Worm (Caenorhabditis elegans): ENCODE measurements around the gene skr-3.

ce11 chrV:16143066-16143581, 22.2 kb downstream of the skr-3 start, which contains the start of gene fbxa-88:
- TF ChIP-seq dmd-4 (tag; optimal IDR thresholded peaks at IDR 0.05) (no peak), nhr-12 (tag; optimal IDR thresholded peaks at IDR 0.05) (no peak), nhr-11 (tag; optimal IDR thresholded peaks at IDR 0.05) (no peak)

Data from whole organism, L2 larva.